Fruit fly (Drosophila melanogaster): ENCODE measurements around the gene CG17349.

dm6 chr2L:19359802-19360429 is 10.3 kb upstream of the CG17349 start:
- TF ChIP-seq Sin3A (optimal IDR thresholded peaks at IDR 0.05) = no peak
- TF ChIP-seq psq (optimal IDR thresholded peaks at IDR 0.05) = no peak
- no peak for TF ChIP-seq ttk (optimal IDR thresholded peaks at IDR 0.05)

Measured in Kc167 (cell line).